Worm (Caenorhabditis elegans): ENCODE measurements around the gene F35E12.2.

DNA sequence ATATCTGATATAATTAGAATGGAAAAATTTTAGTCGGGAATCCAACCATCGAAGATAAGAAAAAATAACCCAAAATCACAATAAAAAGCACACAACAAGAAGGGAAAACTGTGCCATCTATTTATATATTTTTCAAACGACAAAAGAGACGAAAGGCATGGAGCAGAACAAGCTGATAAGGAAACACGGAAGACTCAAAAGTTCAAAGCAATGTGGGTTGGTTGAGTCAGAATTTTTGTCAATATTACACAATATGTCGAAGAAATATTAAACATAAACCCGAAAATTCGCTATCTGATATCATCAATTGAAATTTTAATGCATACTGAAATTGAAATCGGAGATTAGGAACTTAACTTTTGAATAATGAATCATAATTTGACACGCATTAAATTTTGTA, 20.2 kb upstream of the F35E12.2 start, which contains the start of gene F35E12.9:
- no peak for TF ChIP-seq flt-1 (GFP tag; IDR thresholded peaks at IDR 0.05)
- TF ChIP-seq ref-1 (GFP tag; conservative IDR thresholded peaks at IDR 0.05): no peak
- no peak for TF ChIP-seq med-1 (GFP tag; optimal IDR thresholded peaks at IDR 0.05; ENCODE audit: insufficient read depth)
- no peak for TF ChIP-seq tab-1 (GFP tag; IDR thresholded peaks at IDR 0.05)
- no peak for TF ChIP-seq ztf-29 (GFP tag; IDR thresholded peaks at IDR 0.05)

Data from whole organism, midembryonic.